Fruit fly (Drosophila melanogaster): ENCODE results near the gene CG6996.
A peak's percentile ranks its signal among the peaks of the same experiment; 100 is the strongest.

The CG6996 gene

DNA sequence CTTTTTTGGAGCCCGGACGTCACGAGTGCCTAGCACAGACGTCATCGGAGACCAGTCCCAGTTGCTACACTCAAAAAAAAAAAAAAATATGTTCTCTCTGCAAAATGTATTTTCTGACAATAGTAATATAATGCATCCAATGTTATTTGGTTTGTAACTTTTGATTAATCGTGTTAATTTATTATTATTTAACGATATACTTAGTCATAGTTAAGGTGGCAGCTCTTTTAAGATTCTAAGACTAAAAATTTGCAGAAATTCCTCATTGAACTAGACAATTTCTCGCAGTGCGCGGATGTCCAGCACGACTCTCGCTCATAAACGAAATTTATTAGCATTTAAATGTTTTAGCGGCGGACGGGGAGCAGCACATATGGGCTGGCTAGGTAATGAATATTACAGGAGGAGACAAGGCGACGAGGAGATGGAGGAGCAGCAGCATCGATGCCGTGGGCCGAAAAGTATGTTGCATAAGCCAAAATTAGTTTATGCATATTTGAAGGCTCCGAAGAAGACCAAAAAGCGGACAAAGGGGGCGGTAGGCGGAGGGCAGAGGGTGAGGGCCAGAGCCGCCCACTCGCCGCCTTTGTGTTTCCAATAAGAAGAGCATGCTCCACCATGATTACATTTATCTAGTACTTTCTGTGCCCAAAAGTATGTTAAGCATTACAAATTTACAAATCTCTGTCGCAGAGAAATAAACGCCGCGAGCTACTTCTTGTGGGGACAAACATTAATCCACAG, 23.8 kb upstream of the CG6996 start (continued):
- TF ChIP-seq slbo (GFP tag; IDR thresholded peaks at IDR 0.05) (peak; percentile 67), Bdp1 (GFP tag; optimal IDR thresholded peaks at IDR 0.05) (no peak), CG4730 (GFP tag; IDR thresholded peaks at IDR 0.05) (no peak), CG32767 (GFP tag; IDR thresholded peaks at IDR 0.05) (no peak), E2f1 (GFP tag; IDR thresholded peaks at IDR 0.05) (peak; percentile 44; the same call in 1 of the 2 replicates), Sin3A (optimal IDR thresholded peaks at IDR 0.05) (no peak), CG6765 (GFP tag; optimal IDR thresholded peaks at IDR 0.05) (no peak), ro (GFP tag; IDR thresholded peaks at IDR 0.05) (no peak), CG14014 (GFP tag; IDR thresholded peaks at IDR 0.05) (no peak), tio (GFP tag; optimal IDR thresholded peaks at IDR 0.05) (peak; percentile 61), fd102C (GFP tag; optimal IDR thresholded peaks at IDR 0.05) (no peak), pros (GFP tag; optimal IDR thresholded peaks at IDR 0.05) (no peak), Doc2 (GFP tag; IDR thresholded peaks at IDR 0.05) (no peak), Atf-2 (GFP tag; optimal IDR thresholded peaks at IDR 0.05) (peak; percentile 32), aop (GFP tag; IDR thresholded peaks at IDR 0.05) (no peak), knrl (GFP tag; IDR thresholded peaks at IDR 0.05; ENCODE audit: partially characterized antibody) (no peak), vvl (GFP tag; IDR thresholded peaks at IDR 0.05) (peak; percentile 34; the same call in 1 of the 2 replicates), CG7987 (GFP tag; optimal IDR thresholded peaks at IDR 0.05) (no peak), CG10321 (GFP tag; IDR thresholded peaks at IDR 0.05) (no peak), sob (GFP tag; IDR thresholded peaks at IDR 0.05) (peak; percentile 43; the same call in 1 of the 2 replicates), HLH4C (GFP tag; IDR thresholded peaks at IDR 0.05; ENCODE audit: partially characterized antibody) (no peak), CG33557 (GFP tag; optimal IDR thresholded peaks at IDR 0.05) (no peak), CG11504 (tag; optimal IDR thresholded peaks at IDR 0.05) (peak; percentile 70), CG2116 (GFP tag; optimal IDR thresholded peaks at IDR 0.05) (no peak), tin (GFP tag; optimal IDR thresholded peaks at IDR 0.05) (peak; percentile 29), schlank (tag; optimal IDR thresholded peaks at IDR 0.05) (no peak), btn (GFP tag; optimal IDR thresholded peaks at IDR 0.05) (no peak), Antp (GFP tag; optimal IDR thresholded peaks at IDR 0.05) (no peak), Camta (GFP tag; optimal IDR thresholded peaks at IDR 0.05) (peak; percentile 24), Dip2 (GFP tag; IDR thresholded peaks at IDR 0.05) (0 out of 2 replicates have a peak, but pooled peaks have one; percentile 12), NK7.1 (GFP tag; optimal IDR thresholded peaks at IDR 0.05) (no peak), CG14441 (GFP tag; IDR thresholded peaks at IDR 0.05) (peak; percentile 49; the same call in 1 of the 2 replicates), ab (GFP tag; optimal IDR thresholded peaks at IDR 0.05) (no peak), CG15479 (GFP tag; optimal IDR thresholded peaks at IDR 0.05) (no peak), emc (GFP tag; optimal IDR thresholded peaks at IDR 0.05) (no peak), CG7786 (GFP tag; optimal IDR thresholded peaks at IDR 0.05) (peak; percentile 30), CG8388 (GFP tag; optimal IDR thresholded peaks at IDR 0.05) (peak; percentile 25), CG13296 (GFP tag; optimal IDR thresholded peaks at IDR 0.05) (peak; percentile 35), CG4328 (GFP tag; optimal IDR thresholded peaks at IDR 0.05) (no peak), CG1832 (GFP tag; optimal IDR thresholded peaks at IDR 0.05) (no peak), CHES-1-like (GFP tag; optimal IDR thresholded peaks at IDR 0.05) (no peak), CG18262 (tag; optimal IDR thresholded peaks at IDR 0.05) (peak; percentile 56), CG2129 (GFP tag; IDR thresholded peaks at IDR 0.05; ENCODE audit: partially characterized antibody) (no peak), Bgb (GFP tag; IDR thresholded peaks at IDR 0.05; ENCODE audit: partially characterized antibody) (no peak), gcm2 (GFP tag; optimal IDR thresholded peaks at IDR 0.05) (no peak), CG6175 (GFP tag; IDR thresholded peaks at IDR 0.05) (no peak), zf30C (GFP tag; optimal IDR thresholded peaks at IDR 0.05) (peak; percentile 33), CrebB (tag; optimal IDR thresholded peaks at IDR 0.05) (no peak), br (optimal IDR thresholded peaks at IDR 0.05) (no peak), E2f2 (GFP tag; IDR thresholded peaks at IDR 0.05) (no peak), salm (tag; optimal IDR thresholded peaks at IDR 0.05) (no peak)

Data from whole organism, embryonic.